Worm (Caenorhabditis elegans) whole organism, mixed stage, embryonic: ENCODE data around the gene T19D7.5.

ENCODE experiments used
- blmp-1 ChIP-seq: fragments of 150-350 bp; optimal IDR thresholded peaks from 2 replicates; lab custom pipeline; 2014; ENCODE audit warnings: missing biosample characterization, missing genetic modification characterization
- elt-3 ChIP-seq: fragments of 150-350 bp; optimal IDR thresholded peaks from 2 replicates; lab custom pipeline; 2014; ENCODE audit warnings: missing biosample characterization, missing genetic modification characterization
- mep-1 ChIP-seq: fragments of 150-350 bp; optimal IDR thresholded peaks from 2 replicates; lab custom pipeline; 2017; ENCODE audit warnings: missing biosample characterization, missing genetic modification reagents, missing genetic modification characterization, inconsistent platforms
- pha-4 ChIP-seq: fragments of 150-350 bp; optimal IDR thresholded peaks from 2 replicates; lab custom pipeline; 2018; ENCODE audit warnings: missing biosample characterization, missing genetic modification reagents, missing genetic modification characterization
- ztf-11 ChIP-seq: fragments of 150-350 bp; optimal IDR thresholded peaks from 2 replicates; lab custom pipeline; 2014; ENCODE audit warnings: missing biosample characterization, missing genetic modification characterization

DNA sequence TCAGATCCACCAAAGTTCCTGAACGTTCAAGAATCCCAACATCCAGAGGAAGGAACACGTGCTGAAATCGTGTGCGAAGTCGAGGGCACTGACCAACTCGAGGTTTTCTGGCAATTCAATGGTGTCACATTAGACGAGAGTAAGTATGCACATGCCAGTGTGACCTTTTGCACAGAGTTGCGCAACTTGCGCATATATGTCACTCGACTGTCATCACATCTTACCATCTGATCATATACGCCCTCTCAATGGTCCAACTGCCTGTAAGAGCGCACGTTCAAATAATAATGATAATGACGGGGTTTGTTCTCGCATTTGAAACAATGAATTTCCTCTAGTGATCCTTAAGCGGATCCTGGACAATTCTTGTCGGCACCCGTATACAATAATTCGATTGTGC, 30.2 kb upstream of the T19D7.5 start:
- no peak for TF ChIP-seq elt-3 (tag; lab: Kevin White, UChicago)
- no peak for TF ChIP-seq mep-1 (tag; lab: Kevin White, UChicago)
- TF ChIP-seq ztf-11 (tag; lab: Kevin White, UChicago), result no peak
- no peak for TF ChIP-seq pha-4
- TF ChIP-seq blmp-1 (tag; lab: Kevin White, UChicago), result no peak
